2 fruit fly cellular contexts compared by ENCODE assay signal in genomic region chr2L:8525000-8525399, dm6.
TF ChIP-seq lines count a peak whose summit lies in the region.

No protein-coding gene starts in this region.

- TF ChIP-seq CTCF in whole organism, embryonic (GFP tag; optimal IDR thresholded peaks at IDR 0.05; lab: Kevin White, UChicago): no peak

TF ChIP-seq in whole organism, adult, 20 proteins besides CTCF, POLR2A, EP300 and RAD21:
- TF ChIP-seq kay (GFP tag; lab: Kevin White, UChicago; ENCODE audit: borderline replicate concordance) (peak; percentile 68), Crg-1 (GFP tag; optimal IDR thresholded peaks at IDR 0.05; lab: Kevin White, UChicago) (no peak), CG12768 (GFP tag; optimal IDR thresholded peaks at IDR 0.05; lab: Kevin White, UChicago) (no peak)

TF ChIP-seq in whole organism, embryonic, 481 proteins besides CTCF, POLR2A, EP300 and RAD21:
- peak; percentile 61 for TF ChIP-seq Ets65A (GFP tag; lab: Kevin White, UChicago)
- peak; percentile 2 for TF ChIP-seq zf30C (GFP tag; optimal IDR thresholded peaks at IDR 0.05; lab: Kevin White, UChicago)
- TF ChIP-seq CG10267 (tag; optimal IDR thresholded peaks at IDR 0.05; lab: Kevin White, UChicago): no peak
- TF ChIP-seq en (GFP tag; optimal IDR thresholded peaks at IDR 0.05; lab: Kevin White, UChicago): no peak
- peak in 1 of 2 experiments; percentile 71 for TF ChIP-seq Pdp1 (GFP tag; optimal IDR thresholded peaks at IDR 0.05; lab: Kevin White, UChicago)
- TF ChIP-seq slou (GFP tag; optimal IDR thresholded peaks at IDR 0.05; lab: Kevin White, UChicago): no peak
- TF ChIP-seq CG13296 (GFP tag; optimal IDR thresholded peaks at IDR 0.05; lab: Kevin White, UChicago): no peak
- TF ChIP-seq CG1603 (tag; optimal IDR thresholded peaks at IDR 0.05; lab: Kevin White, UChicago): no peak
- TF ChIP-seq Lim3 (GFP tag; IDR thresholded peaks at IDR 0.05; lab: Robert Waterston, UW): no peak
- TF ChIP-seq Sox102F (GFP tag; optimal IDR thresholded peaks at IDR 0.05; lab: Kevin White, UChicago): no peak

Comparison
In these comparisons a context has a peak if more than half of its experiments do, and no peak if none do; other contexts are left out.
1. Of the 1 proteins assayed by ChIP-seq in both whole organism, embryonic and whole organism, adult: peak only in whole organism, embryonic: none; only in whole organism, adult: kay; in both: none; in neither: 0.